Worm (Caenorhabditis elegans) whole organism, mixed stage, embryonic: ENCODE results near the gene F44D12.6.

ENCODE experiments used
- bed-3 ChIP-seq: fragments of 200-800 bp; sonication (Bioruptor generic); optimal IDR thresholded peaks from 3 replicates; lab custom pipeline; 2018; ENCODE audit warnings: mild to moderate bottlenecking, missing genetic modification characterization, moderate library complexity, missing compliant biosample characterization
- blmp-1 ChIP-seq: fragments of 150-350 bp; optimal IDR thresholded peaks from 2 replicates; lab custom pipeline; 2014; ENCODE audit warnings: missing biosample characterization, missing genetic modification characterization
- ceh-39 ChIP-seq: fragments of 150-350 bp; optimal IDR thresholded peaks from 2 replicates; lab custom pipeline; 2014; ENCODE audit warnings: missing biosample characterization, missing genetic modification characterization
- ceh-83 ChIP-seq: fragments of 200-800 bp; sonication (Bioruptor generic); optimal IDR thresholded peaks from 2 replicates; lab custom pipeline; 2018; ENCODE audit warnings: mild to moderate bottlenecking, missing genetic modification characterization, missing compliant biosample characterization
- ces-1 ChIP-seq: fragments of 150-350 bp; optimal IDR thresholded peaks from 2 replicates; lab custom pipeline; 2014; ENCODE audit warnings: missing biosample characterization, missing genetic modification reagents, missing genetic modification characterization
- cnd-1 ChIP-seq: fragments of 200-800 bp; sonication (Bioruptor generic); optimal IDR thresholded peaks from 2 replicates; lab custom pipeline; 2018; ENCODE audit warnings: mild to moderate bottlenecking, missing genetic modification characterization, missing compliant biosample characterization
- drap-1 ChIP-seq: fragments of 200-800 bp; sonication (Bioruptor generic); optimal IDR thresholded peaks from 3 replicates; lab custom pipeline; 2018; ENCODE audit warnings: mild to moderate bottlenecking, missing genetic modification characterization, missing compliant biosample characterization
- elt-1 ChIP-seq: sonication (generic microtip); optimal IDR thresholded peaks from 2 replicates; lab custom pipeline; 2017; ENCODE audit warnings: missing genetic modification characterization, mild to moderate bottlenecking, missing compliant biosample characterization, antibody characterized with exemption, moderate library complexity, borderline replicate concordance; ENCODE audit not compliant: insufficient read depth
- elt-3 ChIP-seq: fragments of 150-350 bp; optimal IDR thresholded peaks from 2 replicates; lab custom pipeline; 2014; ENCODE audit warnings: missing biosample characterization, missing genetic modification characterization
- flh-1 ChIP-seq: fragments of 200-800 bp; sonication (Bioruptor generic); optimal IDR thresholded peaks from 2 replicates; lab custom pipeline; 2018; ENCODE audit warnings: mild to moderate bottlenecking, missing genetic modification characterization, moderate library complexity, missing compliant biosample characterization
- ham-2 ChIP-seq: fragments of 200-800 bp; sonication (Bioruptor generic); optimal IDR thresholded peaks from 2 replicates; lab custom pipeline; 2018; ENCODE audit warnings: mild to moderate bottlenecking, missing genetic modification characterization, missing compliant biosample characterization
- hlh-1 ChIP-seq: fragments of 150-350 bp; optimal IDR thresholded peaks from 2 replicates; lab custom pipeline; 2014; ENCODE audit warnings: missing biosample characterization, missing genetic modification reagents, missing genetic modification characterization
- lin-13 ChIP-seq: fragments of 150-350 bp; optimal IDR thresholded peaks from 2 replicates; lab custom pipeline; 2014; ENCODE audit warnings: missing biosample characterization, missing genetic modification characterization
- lin-32 ChIP-seq: fragments of 200-800 bp; sonication (Bioruptor generic); optimal IDR thresholded peaks from 2 replicates; lab custom pipeline; 2018; ENCODE audit warnings: mild to moderate bottlenecking, missing genetic modification characterization, missing compliant biosample characterization
- lsy-2 ChIP-seq: fragments of 150-350 bp; optimal IDR thresholded peaks from 2 replicates; lab custom pipeline; 2014; ENCODE audit warnings: missing biosample characterization, missing genetic modification characterization
- mab-5 ChIP-seq: fragments of 150-350 bp; optimal IDR thresholded peaks from 2 replicates; lab custom pipeline; 2014; ENCODE audit warnings: missing biosample characterization, missing genetic modification characterization
- mep-1 ChIP-seq: fragments of 150-350 bp; optimal IDR thresholded peaks from 2 replicates; lab custom pipeline; 2017; ENCODE audit warnings: missing biosample characterization, missing genetic modification reagents, missing genetic modification characterization, inconsistent platforms
- mls-2 ChIP-seq: sonication (generic microtip); optimal IDR thresholded peaks from 2 replicates; lab custom pipeline; 2016; ENCODE audit warnings: mild to moderate bottlenecking, missing genetic modification characterization, moderate library complexity, missing compliant biosample characterization
- nhr-12 ChIP-seq: fragments of 150-350 bp; optimal IDR thresholded peaks from 2 replicates; lab custom pipeline; 2014; ENCODE audit warnings: missing biosample characterization, missing genetic modification characterization
- nhr-2 ChIP-seq: fragments of 150-350 bp; optimal IDR thresholded peaks from 2 replicates; lab custom pipeline; 2014; ENCODE audit warnings: missing biosample characterization, missing genetic modification characterization
- nhr-237 ChIP-seq: fragments of 150-350 bp; optimal IDR thresholded peaks from 2 replicates; lab custom pipeline; 2014; ENCODE audit warnings: missing biosample characterization, missing genetic modification characterization
- nhr-28 ChIP-seq: fragments of 150-350 bp; optimal IDR thresholded peaks from 2 replicates; lab custom pipeline; 2014; ENCODE audit warnings: missing biosample characterization, missing genetic modification characterization
- nhr-76 ChIP-seq: sonication (generic microtip); optimal IDR thresholded peaks from 2 replicates; lab custom pipeline; 2017; ENCODE audit warnings: missing biosample characterization, missing genetic modification characterization
- snpc-4 ChIP-seq: fragments of 150-350 bp; optimal IDR thresholded peaks from 2 replicates; lab custom pipeline; 2014; ENCODE audit warnings: missing biosample characterization, missing genetic modification characterization
- sptf-1 ChIP-seq: sonication (generic microtip); optimal IDR thresholded peaks from 2 replicates; lab custom pipeline; 2017; ENCODE audit warnings: mild to moderate bottlenecking, missing genetic modification characterization, moderate library complexity, missing compliant biosample characterization
- tbx-8 ChIP-seq: fragments of 200-800 bp; sonication (Bioruptor generic); optimal IDR thresholded peaks from 2 replicates; lab custom pipeline; 2018; ENCODE audit warnings: mild to moderate bottlenecking, missing genetic modification characterization, moderate library complexity, missing compliant biosample characterization
- unc-120 ChIP-seq: sonication (generic microtip); optimal IDR thresholded peaks from 2 replicates; lab custom pipeline; 2017; ENCODE audit warnings: missing genetic modification characterization, missing compliant biosample characterization; ENCODE audit not compliant: poor library complexity, severe bottlenecking
- unc-39 ChIP-seq: fragments of 150-350 bp; optimal IDR thresholded peaks from 2 replicates; lab custom pipeline; 2014; ENCODE audit warnings: missing biosample characterization, missing genetic modification characterization
- unc-62 ChIP-seq: fragments of 150-350 bp; optimal IDR thresholded peaks from 2 replicates; lab custom pipeline; 2014; ENCODE audit warnings: missing biosample characterization, missing genetic modification reagents, missing genetic modification characterization
- zip-8 ChIP-seq: fragments of 150-350 bp; optimal IDR thresholded peaks from 2 replicates; lab custom pipeline; 2014; ENCODE audit warnings: missing biosample characterization, missing genetic modification characterization
- ztf-11 ChIP-seq: fragments of 150-350 bp; optimal IDR thresholded peaks from 2 replicates; lab custom pipeline; 2014; ENCODE audit warnings: missing biosample characterization, missing genetic modification characterization

F44D12.6 gene

ce11 chrIV:10047108-10047507 lies 14.0 kb downstream of the F44D12.6 start, which contains the start of gene T04B2.3:
Gene T04B2.3, plus strand, starts transcription at chrIV:10047408.
- TF ChIP-seq ztf-11 (no peak), ceh-39 (tag; lab: Kevin White, UChicago) (no peak), nhr-237 (tag; lab: Kevin White, UChicago) (no peak), bed-3 (no peak), mep-1 (tag; lab: Kevin White, UChicago) (no peak), lin-32 (GFP tag; lab: Kevin White, UChicago) (no peak), ces-1 (GFP tag; lab: Kevin White, UChicago) (no peak), hlh-1 (no peak), elt-1 (no peak), elt-3 (tag; lab: Kevin White, UChicago) (no peak), flh-1 (GFP tag; lab: Kevin White, UChicago) (no peak), mab-5 (tag; lab: Kevin White, UChicago) (no peak), lin-13 (tag; lab: Kevin White, UChicago) (no peak), unc-62 (GFP tag; lab: Kevin White, UChicago) (no peak), zip-8 (tag; lab: Kevin White, UChicago) (no peak), cnd-1 (tag; lab: Kevin White, UChicago) (no peak)

DNA sequence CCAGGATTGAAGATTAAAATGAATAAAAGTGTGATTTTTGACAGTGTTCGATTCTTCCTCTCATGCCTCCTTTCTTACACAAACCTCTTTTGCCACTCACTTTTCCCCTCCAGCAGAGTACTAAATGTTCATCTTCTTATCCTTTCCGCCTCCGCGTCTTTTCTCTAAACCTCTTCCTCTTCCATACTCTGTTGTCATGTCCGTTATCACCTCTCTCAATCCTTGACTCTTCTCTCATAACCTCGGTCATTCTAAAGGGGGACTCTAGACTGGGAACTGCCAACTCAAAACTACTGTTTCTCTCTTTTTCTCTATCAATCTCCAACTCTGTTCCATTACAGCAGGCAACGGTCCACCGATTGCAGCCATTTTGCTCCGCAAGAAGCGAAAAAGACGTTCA lies 15.1 kb downstream of the F44D12.6 start:
- TF ChIP-seq ces-1 (GFP tag; lab: Kevin White, UChicago) (no peak), unc-120 (tag; lab: Kevin White, UChicago) (peak; percentile 61), drap-1 (GFP tag; lab: Kevin White, UChicago) (no peak), hlh-1 (peak; percentile 29), elt-1 (peak; percentile 1)
- TF ChIP-seq, all 35 proteins: peak for 3

ce11 chrIV:10051088-10051487 lies 17.9 kb downstream of the F44D12.6 start, which contains the start of gene T04B2.8:
Gene T04B2.8, minus strand, starts transcription at chrIV:10051188.
- TF ChIP-seq tbx-8 (GFP tag; lab: Kevin White, UChicago) (no peak), ces-1 (GFP tag; lab: Kevin White, UChicago) (no peak), nhr-237 (tag; lab: Kevin White, UChicago) (no peak), flh-1 (GFP tag; lab: Kevin White, UChicago) (no peak), hlh-1 (no peak), ham-2 (GFP tag; lab: Kevin White, UChicago) (no peak), blmp-1 (no peak), snpc-4 (tag; lab: Kevin White, UChicago) (no peak), cnd-1 (tag; lab: Kevin White, UChicago) (no peak), nhr-28 (tag; lab: Kevin White, UChicago) (no peak), bed-3 (no peak), sptf-1 (tag; lab: Kevin White, UChicago) (no peak)

- TF ChIP-seq elt-3 (tag; lab: Kevin White, UChicago) = no peak
- no peak for TF ChIP-seq ceh-83
- no peak for TF ChIP-seq nhr-28 (tag; lab: Kevin White, UChicago)
- TF ChIP-seq flh-1 (GFP tag; lab: Kevin White, UChicago) = no peak
- TF ChIP-seq bed-3 = no peak
- TF ChIP-seq snpc-4 (tag; lab: Kevin White, UChicago) = no peak
- no peak for TF ChIP-seq lsy-2 (tag; lab: Kevin White, UChicago)
- TF ChIP-seq lin-13 (tag; lab: Kevin White, UChicago) = no peak
- TF ChIP-seq unc-120 (tag; lab: Kevin White, UChicago) = no peak
- no peak for TF ChIP-seq drap-1 (GFP tag; lab: Kevin White, UChicago)
- no peak for TF ChIP-seq mep-1 (tag; lab: Kevin White, UChicago)
- no peak for TF ChIP-seq cnd-1 (tag; lab: Kevin White, UChicago)
Measured at ce11 chrIV:10053550-10053949, 20.4 kb downstream of the F44D12.6 start, which contains the start of gene srv-12. Gene srv-12, minus strand, starts transcription at chrIV:10053650.

ce11 chrIV:10056138-10056537 lies 23.0 kb downstream of the F44D12.6 start, which contains the start of gene T04B2.7:
Gene T04B2.7, minus strand, starts transcription at chrIV:10056238.
- no peak for TF ChIP-seq nhr-12 (tag; lab: Kevin White, UChicago)
- TF ChIP-seq hlh-1 = no peak
- TF ChIP-seq flh-1 (GFP tag; lab: Kevin White, UChicago) = no peak
- TF ChIP-seq mls-2 (tag; lab: Kevin White, UChicago) = no peak
- no peak for TF ChIP-seq blmp-1
- no peak for TF ChIP-seq nhr-76 (tag; lab: Kevin White, UChicago)
- TF ChIP-seq nhr-28 (tag; lab: Kevin White, UChicago) = no peak
- no peak for TF ChIP-seq mep-1 (tag; lab: Kevin White, UChicago)
- TF ChIP-seq unc-120 (tag; lab: Kevin White, UChicago) = no peak
- no peak for TF ChIP-seq lin-13 (tag; lab: Kevin White, UChicago)
- TF ChIP-seq cnd-1 (tag; lab: Kevin White, UChicago) = no peak
- no peak for TF ChIP-seq nhr-2
- TF ChIP-seq sptf-1 (tag; lab: Kevin White, UChicago) = no peak
- TF ChIP-seq ztf-11 = no peak
- no peak for TF ChIP-seq drap-1 (GFP tag; lab: Kevin White, UChicago)
- TF ChIP-seq ces-1 (GFP tag; lab: Kevin White, UChicago) = no peak
- no peak for TF ChIP-seq unc-39 (tag; lab: Kevin White, UChicago)
